Worm (Caenorhabditis elegans) whole organism, L4 larva: Measurements from ENCODE around the gene skr-19.

Source experiments
- Y75B8A.6 ChIP-seq: fragments of 200-800 bp; sonication (Bioruptor generic); IDR thresholded peaks from 2 replicates; pipeline ENCODE4 v1.3.6; 2022; ENCODE audit warnings: missing genetic modification reagents, missing genetic modification characterization, missing compliant biosample characterization
- ama-1 ChIP-seq: fragments of 150-350 bp; optimal IDR thresholded peaks from 2 replicates; lab custom pipeline; 2014; ENCODE audit warnings: inconsistent platforms, mixed read lengths
- jun-1 ChIP-seq: fragments of 150-350 bp; optimal IDR thresholded peaks from 2 replicates; lab custom pipeline; 2014; ENCODE audit warnings: missing biosample characterization, missing genetic modification reagents, missing genetic modification characterization
- nhr-25 ChIP-seq: sonication (generic microtip); optimal IDR thresholded peaks from 2 replicates; lab custom pipeline; 2017; ENCODE audit warnings: missing genetic modification characterization, mild to moderate bottlenecking, missing compliant biosample characterization, antibody characterized with exemption, moderate library complexity, borderline replicate concordance; ENCODE audit not compliant: insufficient read depth
- pha-4 ChIP-seq, 2 experiments: fragments of 150-350 bp in 1 of 2; fragments of 200-800 bp in 1 of 2; sonication (Bioruptor generic) in 1 of 2; IDR thresholded peaks in 1 of 2; optimal IDR thresholded peaks in 1 of 2; 2 replicates each; pipeline versions ENCODE4 v1.3.6 to Lab custom; 2014 to 2022; ENCODE audit warnings: missing genetic modification characterization in 2 of 2, missing genetic modification reagents in 2 of 2, missing biosample characterization in 1 of 2, missing compliant biosample characterization in 1 of 2
- ztf-11 ChIP-seq: fragments of 150-350 bp; optimal IDR thresholded peaks from 2 replicates; lab custom pipeline; 2014; ENCODE audit warnings: missing biosample characterization, missing genetic modification characterization

ce11 chrX:13267230-13267629 lies 42.7 kb upstream of the skr-19 start, which contains the start of gene cyp-14A1:
- no peak for TF ChIP-seq ama-1 (lab: Kevin White, UChicago)
- no peak for TF ChIP-seq nhr-25 (tag; lab: Kevin White, UChicago)
- no peak for TF ChIP-seq pha-4 (GFP tag; IDR thresholded peaks at IDR 0.05; lab: Robert Waterston, UW)
- no peak for TF ChIP-seq pha-4 (tag; optimal IDR thresholded peaks at IDR 0.05; lab: Kevin White, UChicago)
- no peak for TF ChIP-seq ztf-11 (tag; lab: Kevin White, UChicago)
- TF ChIP-seq Y75B8A.6 (GFP tag; lab: Robert Waterston, UW), result no peak
- TF ChIP-seq jun-1, result no peak
